Worm (Caenorhabditis elegans) whole organism, L4 larva: ENCODE results near the gene sre-18.

Source experiments
- T20F7.1 ChIP-seq: fragments of 200-800 bp; sonication (Bioruptor generic); optimal IDR thresholded peaks from 2 replicates; lab custom pipeline; 2018; ENCODE audit warnings: mild to moderate bottlenecking, missing genetic modification characterization, missing compliant biosample characterization
- ama-1 ChIP-seq: fragments of 150-350 bp; optimal IDR thresholded peaks from 2 replicates; lab custom pipeline; 2014; ENCODE audit warnings: inconsistent platforms, mixed read lengths
- attf-4 ChIP-seq: sonication (generic microtip); optimal IDR thresholded peaks from 3 replicates; lab custom pipeline; 2017; ENCODE audit warnings: missing biosample characterization, missing genetic modification characterization
- ceh-28 ChIP-seq: fragments of 150-350 bp; optimal IDR thresholded peaks from 2 replicates; lab custom pipeline; 2014; ENCODE audit warnings: missing biosample characterization, missing genetic modification reagents, missing genetic modification characterization
- fkh-10 ChIP-seq: fragments of 150-350 bp; optimal IDR thresholded peaks from 2 replicates; lab custom pipeline; 2014; ENCODE audit warnings: missing biosample characterization, missing genetic modification reagents, missing genetic modification characterization
- fos-1 ChIP-seq: fragments of 150-350 bp; optimal IDR thresholded peaks from 2 replicates; lab custom pipeline; 2014; ENCODE audit warnings: missing biosample characterization, missing genetic modification characterization
- jun-1 ChIP-seq: fragments of 150-350 bp; optimal IDR thresholded peaks from 2 replicates; lab custom pipeline; 2014; ENCODE audit warnings: missing biosample characterization, missing genetic modification reagents, missing genetic modification characterization
- lir-3 ChIP-seq: sonication (generic microtip); optimal IDR thresholded peaks from 2 replicates; lab custom pipeline; 2016; ENCODE audit warnings: mild to moderate bottlenecking, missing genetic modification characterization, missing compliant biosample characterization
- lsy-2 ChIP-seq, 2 experiments: fragments of 150-350 bp in 1 of 2; sonication (generic microtip) in 1 of 2; optimal IDR thresholded peaks; 2 replicates each; lab custom pipeline; 2014 to 2017; ENCODE audit warnings: missing biosample characterization in 2 of 2, missing genetic modification characterization in 2 of 2
- nhr-77 ChIP-seq: fragments of 150-350 bp; optimal IDR thresholded peaks from 2 replicates; lab custom pipeline; 2014; ENCODE audit warnings: missing biosample characterization, missing genetic modification characterization
- vab-7 ChIP-seq: fragments of 200-800 bp; sonication (Bioruptor generic); IDR thresholded peaks from 2 replicates; pipeline ENCODE4 v1.3.6; 2022; ENCODE audit warnings: missing genetic modification reagents, missing genetic modification characterization, missing compliant biosample characterization

- TF ChIP-seq attf-4 (tag; lab: Kevin White, UChicago) (no peak), fos-1 (no peak), nhr-77 (tag; lab: Kevin White, UChicago) (no peak), ceh-28 (no peak), T20F7.1 (GFP tag; lab: Kevin White, UChicago) (no peak), ama-1 (lab: Kevin White, UChicago) (no peak), fkh-10 (no peak), lsy-2 (tag; optimal IDR thresholded peaks at IDR 0.05; lab: Kevin White, UChicago) (no peak), jun-1 (tag; lab: Kevin White, UChicago) (no peak), lir-3 (tag; lab: Kevin White, UChicago) (no peak), vab-7 (GFP tag; lab: Robert Waterston, UW) (no peak)
Measured at ce11 chrIV:12202949-12203348, 26.6 kb downstream of the sre-18 start, which contains the start of gene F35G2.1.
